Fruit fly (Drosophila melanogaster): ENCODE measurements around the gene CG44815.

The CG44815 gene

dm6 chrX:9431400-9432021 lies 14.5 kb downstream of the CG44815 start (continued):
- no peak for TF ChIP-seq CG3407 (GFP tag; optimal IDR thresholded peaks at IDR 0.05)
- no peak for TF ChIP-seq Nf-YB (GFP tag; optimal IDR thresholded peaks at IDR 0.05)
- TF ChIP-seq CG6689 (GFP tag; IDR thresholded peaks at IDR 0.05): peak; percentile 64
- peak; percentile 8 for TF ChIP-seq scrt (GFP tag; optimal IDR thresholded peaks at IDR 0.05)
- peak; percentile 19; the same call in 1 of the 2 replicates for TF ChIP-seq onecut (GFP tag; IDR thresholded peaks at IDR 0.05)
- TF ChIP-seq E2f1 (GFP tag; IDR thresholded peaks at IDR 0.05): peak; percentile 28; the same call in 1 of the 2 replicates
- TF ChIP-seq CG15011 (GFP tag; optimal IDR thresholded peaks at IDR 0.05): no peak
- peak; percentile 56; the same call in 1 of the 2 replicates for TF ChIP-seq sob (GFP tag; IDR thresholded peaks at IDR 0.05)
- TF ChIP-seq CG11247 (GFP tag; IDR thresholded peaks at IDR 0.05): peak; percentile 60
- no peak for TF ChIP-seq tx (GFP tag; optimal IDR thresholded peaks at IDR 0.05)
- peak; percentile 52 for TF ChIP-seq lmd (GFP tag; IDR thresholded peaks at IDR 0.05)
- TF ChIP-seq jigr1 (GFP tag; IDR thresholded peaks at IDR 0.05): peak; percentile 46; the same call in 1 of the 3 replicates
- no peak for TF ChIP-seq Max (GFP tag; optimal IDR thresholded peaks at IDR 0.05)
- no peak for TF ChIP-seq Spps (tag; optimal IDR thresholded peaks at IDR 0.05)
- TF ChIP-seq prd (optimal IDR thresholded peaks at IDR 0.05): no peak
- TF ChIP-seq prd (GFP tag; IDR thresholded peaks at IDR 0.05): peak; percentile 87
- no peak for TF ChIP-seq unpg (GFP tag; optimal IDR thresholded peaks at IDR 0.05)
- no peak for TF ChIP-seq CG10274 (GFP tag; optimal IDR thresholded peaks at IDR 0.05)
- TF ChIP-seq Rx (GFP tag; IDR thresholded peaks at IDR 0.05): 0 out of 2 replicates have a peak, but pooled peaks have one; percentile 6
- peak; percentile 47 for TF ChIP-seq NfI (GFP tag; optimal IDR thresholded peaks at IDR 0.05)
- TF ChIP-seq crc (GFP tag; optimal IDR thresholded peaks at IDR 0.05): no peak
- TF ChIP-seq CG8765 (GFP tag; IDR thresholded peaks at IDR 0.05): peak; percentile 72
- TF ChIP-seq CG3163 (GFP tag; optimal IDR thresholded peaks at IDR 0.05): no peak
- peak; percentile 61 for TF ChIP-seq Ptx1 (GFP tag; IDR thresholded peaks at IDR 0.05)
- peak; percentile 52 for TF ChIP-seq CG18262 (tag; optimal IDR thresholded peaks at IDR 0.05)
- TF ChIP-seq p53 (GFP tag; optimal IDR thresholded peaks at IDR 0.05): no peak
- peak; percentile 14 for TF ChIP-seq CoRest (tag; optimal IDR thresholded peaks at IDR 0.05)
- TF ChIP-seq odd (GFP tag; optimal IDR thresholded peaks at IDR 0.05): no peak
- peak; percentile 45 for TF ChIP-seq CG15514 (GFP tag; optimal IDR thresholded peaks at IDR 0.05)
- peak; percentile 66; the same call in 1 of the 2 replicates for TF ChIP-seq stc (GFP tag; IDR thresholded peaks at IDR 0.05)
- peak; percentile 57 for TF ChIP-seq CG13296 (GFP tag; optimal IDR thresholded peaks at IDR 0.05)
- peak; percentile 28 for TF ChIP-seq CG12659 (GFP tag; optimal IDR thresholded peaks at IDR 0.05)
- no peak for TF ChIP-seq Sox100B (GFP tag; optimal IDR thresholded peaks at IDR 0.05)
- 0 out of 2 replicates have a peak, but pooled peaks have one; percentile 10 for TF ChIP-seq esg (GFP tag; conservative IDR thresholded peaks at IDR 0.05)
- TF ChIP-seq hkb (optimal IDR thresholded peaks at IDR 0.05): no peak
- no peak for TF ChIP-seq hkb (GFP tag; IDR thresholded peaks at IDR 0.05)
- TF ChIP-seq CG4730 (GFP tag; IDR thresholded peaks at IDR 0.05): peak; percentile 66
- no peak for TF ChIP-seq MTF-1 (GFP tag; optimal IDR thresholded peaks at IDR 0.05; ENCODE audit: borderline replicate concordance)
- TF ChIP-seq Hr78 (GFP tag; optimal IDR thresholded peaks at IDR 0.05): no peak
- TF ChIP-seq CG4404 (GFP tag; IDR thresholded peaks at IDR 0.05): peak; percentile 71
- no peak for TF ChIP-seq B-H2 (GFP tag; optimal IDR thresholded peaks at IDR 0.05)
- peak; percentile 51; the same call in 1 of the 3 replicates for TF ChIP-seq gce (GFP tag; IDR thresholded peaks at IDR 0.05)
- peak; percentile 71 for TF ChIP-seq CG11695 (GFP tag; IDR thresholded peaks at IDR 0.05)
- peak; percentile 39; the same call in 1 of the 2 replicates for TF ChIP-seq ro (GFP tag; IDR thresholded peaks at IDR 0.05)
- peak; percentile 52; the same call in 1 of the 2 replicates for TF ChIP-seq CG7372 (GFP tag; IDR thresholded peaks at IDR 0.05)
- no peak for TF ChIP-seq Lhr (GFP tag; optimal IDR thresholded peaks at IDR 0.05)
- no peak; the same call in 2 of the 3 replicates for TF ChIP-seq B-H1 (GFP tag; IDR thresholded peaks at IDR 0.05)
- no peak for TF ChIP-seq CG2712 (tag; optimal IDR thresholded peaks at IDR 0.05)
- peak; percentile 22; the same call in 1 of the 2 replicates for TF ChIP-seq CG11085 (GFP tag; IDR thresholded peaks at IDR 0.05)
- peak; percentile 64 for TF ChIP-seq abd-A (tag; optimal IDR thresholded peaks at IDR 0.05)
